Worm (Caenorhabditis elegans): Measurements from ENCODE around the gene cyp-25A4.
"Not testable (repeated sequence)": the region's sequence is repeated elsewhere in the genome, so short reads cannot be mapped to it uniquely, and the experiment has no call there.

cyp-25A4 gene

ce11 chrIII:3852030-3852579 lies at the start of gene cyp-25A4:
TSS of gene cyp-25A4 (minus strand) at chrIII:3852080.
- not testable (repeated sequence) for TF ChIP-seq him-1, dao-5, W03F9.2 (tag; optimal IDR thresholded peaks at IDR 0.05)

- TF ChIP-seq him-1 (tag; optimal IDR thresholded peaks at IDR 0.05) = no peak
- TF ChIP-seq W03F9.2 (tag; optimal IDR thresholded peaks at IDR 0.05) = no peak
- TF ChIP-seq dao-5 (tag; optimal IDR thresholded peaks at IDR 0.05) = no peak
These were observed 49.7 kb upstream of the cyp-25A4 start, which contains the start of gene tir-1 for ce11 chrIII:3901542-3901941. TSS of gene tir-1 (minus strand) at chrIII:3901642.

- no peak for TF ChIP-seq W03F9.2 (tag; optimal IDR thresholded peaks at IDR 0.05)
- TF ChIP-seq him-1 (tag; optimal IDR thresholded peaks at IDR 0.05) = peak; percentile 37
These were observed 47.0 kb upstream of the cyp-25A4 start for ce11 chrIII:3898850-3899249.

- TF ChIP-seq W03F9.2 (tag; optimal IDR thresholded peaks at IDR 0.05) = no peak
- no peak for TF ChIP-seq dao-5 (tag; optimal IDR thresholded peaks at IDR 0.05)
- no peak for TF ChIP-seq him-1 (tag; optimal IDR thresholded peaks at IDR 0.05)
These were observed 46.5 kb upstream of the cyp-25A4 start for ce11 chrIII:3898354-3898753.

- TF ChIP-seq W03F9.2 (tag; optimal IDR thresholded peaks at IDR 0.05) (no peak), him-1 (tag; optimal IDR thresholded peaks at IDR 0.05) (no peak)
These were observed 42.1 kb upstream of the cyp-25A4 start for ce11 chrIII:3893992-3894391.

- TF ChIP-seq W03F9.2 (tag; optimal IDR thresholded peaks at IDR 0.05) (no peak), him-1 (tag; optimal IDR thresholded peaks at IDR 0.05) (no peak), dao-5 (tag; optimal IDR thresholded peaks at IDR 0.05) (no peak)
These were observed 38.0 kb upstream of the cyp-25A4 start for ce11 chrIII:3889896-3890295.

ce11 chrIII:3887586-3887985 lies 35.7 kb upstream of the cyp-25A4 start:
- TF ChIP-seq him-1 (tag; optimal IDR thresholded peaks at IDR 0.05) = no peak
- TF ChIP-seq W03F9.2 (tag; optimal IDR thresholded peaks at IDR 0.05) = no peak
- TF ChIP-seq dao-5 (tag; optimal IDR thresholded peaks at IDR 0.05) = no peak

ce11 chrIII:3883146-3883545 lies 31.3 kb upstream of the cyp-25A4 start:
- TF ChIP-seq him-1 (tag; optimal IDR thresholded peaks at IDR 0.05) (no peak), W03F9.2 (tag; optimal IDR thresholded peaks at IDR 0.05) (no peak), dao-5 (tag; optimal IDR thresholded peaks at IDR 0.05) (no peak)

ce11 chrIII:3878986-3879756 lies 27.3 kb upstream of the cyp-25A4 start:
- TF ChIP-seq dao-5 (tag; optimal IDR thresholded peaks at IDR 0.05) (no peak), W03F9.2 (tag; optimal IDR thresholded peaks at IDR 0.05) (no peak), him-1 (tag; optimal IDR thresholded peaks at IDR 0.05) (no peak)

ce11 chrIII:3876197-3876897 lies 24.5 kb upstream of the cyp-25A4 start:
- TF ChIP-seq dao-5 (tag; optimal IDR thresholded peaks at IDR 0.05) (no peak), him-1 (tag; optimal IDR thresholded peaks at IDR 0.05) (no peak), W03F9.2 (tag; optimal IDR thresholded peaks at IDR 0.05) (no peak)

ce11 chrIII:3875608-3876007 lies 23.7 kb upstream of the cyp-25A4 start:
- TF ChIP-seq him-1 (tag; optimal IDR thresholded peaks at IDR 0.05) = no peak
- TF ChIP-seq W03F9.2 (tag; optimal IDR thresholded peaks at IDR 0.05) = no peak
- no peak for TF ChIP-seq dao-5 (tag; optimal IDR thresholded peaks at IDR 0.05)

- TF ChIP-seq him-1 (tag; optimal IDR thresholded peaks at IDR 0.05) = no peak
- no peak for TF ChIP-seq W03F9.2 (tag; optimal IDR thresholded peaks at IDR 0.05)
- TF ChIP-seq dao-5 (tag; optimal IDR thresholded peaks at IDR 0.05) = no peak
These were observed 23.0 kb upstream of the cyp-25A4 start for ce11 chrIII:3874895-3875294.

ce11 chrIII:3874492-3874891 lies 22.6 kb upstream of the cyp-25A4 start:
- TF ChIP-seq him-1 (tag; optimal IDR thresholded peaks at IDR 0.05) (no peak), W03F9.2 (tag; optimal IDR thresholded peaks at IDR 0.05) (no peak), dao-5 (tag; optimal IDR thresholded peaks at IDR 0.05) (no peak)

- no peak for TF ChIP-seq W03F9.2 (tag; optimal IDR thresholded peaks at IDR 0.05)
- TF ChIP-seq dao-5 (tag; optimal IDR thresholded peaks at IDR 0.05) = no peak
- no peak for TF ChIP-seq him-1 (tag; optimal IDR thresholded peaks at IDR 0.05)
These were observed 21.5 kb upstream of the cyp-25A4 start for ce11 chrIII:3873424-3873823.
